Worm (Caenorhabditis elegans) whole organism, dauer: ENCODE data around the gene elmd-1.

Experiments
- unc-62 ChIP-seq: sonication (generic microtip); optimal IDR thresholded peaks from 2 replicates; lab custom pipeline; 2017; ENCODE audit warnings: missing biosample characterization, missing genetic modification reagents, missing genetic modification characterization

The elmd-1 gene

ce11 chrIII:3430667-3431066 is 40.9 kb downstream of the elmd-1 start:
- no peak for TF ChIP-seq unc-62

- TF ChIP-seq unc-62 = no peak
Measured at ce11 chrIII:3431385-3431784, 41.7 kb downstream of the elmd-1 start, which contains the start of gene K01A11.1. TSS of gene K01A11.1 (minus strand) at chrIII:3431485.

- no peak for TF ChIP-seq unc-62
Measured at ce11 chrIII:3435152-3435551, 45.4 kb downstream of the elmd-1 start.

- no peak for TF ChIP-seq unc-62
Measured at ce11 chrIII:3437139-3437538, 47.4 kb downstream of the elmd-1 start.
